Worm (Caenorhabditis elegans) whole organism, L4/young adult: ENCODE measurements around the gene srsy-2.

Experiments
- W03F9.2 ChIP-seq: fragments of 150-350 bp; optimal IDR thresholded peaks from 2 replicates; lab custom pipeline; 2014; ENCODE audit warnings: missing biosample characterization, missing genetic modification characterization
- dao-5 ChIP-seq: sonication (generic microtip); optimal IDR thresholded peaks from 2 replicates; lab custom pipeline; 2016; ENCODE audit warnings: missing genotype, missing genetic modification characterization, moderate library complexity, missing compliant biosample characterization
- him-1 ChIP-seq: sonication (generic microtip); optimal IDR thresholded peaks from 2 replicates; lab custom pipeline; 2016; ENCODE audit warnings: missing genotype, missing genetic modification reagents, missing genetic modification characterization, missing compliant biosample characterization

DNA sequence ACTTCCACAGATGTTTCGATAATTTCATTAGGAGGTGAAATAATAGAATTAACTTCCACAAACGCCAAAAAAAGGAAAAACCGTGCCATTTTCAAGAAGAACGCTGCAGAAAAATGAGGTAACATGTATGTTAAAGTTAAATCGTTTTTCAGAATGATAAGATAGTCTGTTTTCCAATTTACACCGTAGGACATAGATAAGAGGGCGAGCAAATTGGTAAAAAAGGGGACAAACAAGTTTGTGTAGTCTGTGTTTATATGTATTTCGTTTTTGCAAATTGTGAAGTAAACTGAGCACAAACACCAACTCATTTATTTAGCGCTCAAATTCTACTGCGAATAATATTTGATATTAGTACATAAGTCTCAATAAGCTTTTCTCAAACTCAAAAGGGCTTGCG is 33.0 kb upstream of the srsy-2 start, which contains the start of gene F13H8.11:
- TF ChIP-seq dao-5 (tag; lab: Kevin White, UChicago) (no peak), W03F9.2 (tag; lab: Kevin White, UChicago) (no peak), him-1 (tag; lab: Kevin White, UChicago) (no peak)
